Fruit fly (Drosophila melanogaster): ENCODE data around the gene Ca-Ma2d.

Gene Ca-Ma2d

dm6 chr2L:16284306-16285299, 53.3 kb downstream of the Ca-Ma2d start (continued):
- TF ChIP-seq CG9139 (GFP tag; optimal IDR thresholded peaks at IDR 0.05) (peak; percentile 39), CG8632 (GFP tag; optimal IDR thresholded peaks at IDR 0.05) (peak; percentile 44), CG6854 (GFP tag; optimal IDR thresholded peaks at IDR 0.05) (peak; percentile 84), Ets21C (GFP tag; optimal IDR thresholded peaks at IDR 0.05) (peak; percentile 49), Hr39 (GFP tag; optimal IDR thresholded peaks at IDR 0.05) (peak; percentile 74), CG6808 (GFP tag; optimal IDR thresholded peaks at IDR 0.05) (peak; percentile 52), CG11902 (GFP tag; optimal IDR thresholded peaks at IDR 0.05) (peak; percentile 3), Sox14 (GFP tag; optimal IDR thresholded peaks at IDR 0.05) (peak; percentile 82), CG4318 (GFP tag; optimal IDR thresholded peaks at IDR 0.05) (peak; percentile 26), dsx (GFP tag; optimal IDR thresholded peaks at IDR 0.05; ENCODE audit: poor library complexity, severe bottlenecking) (peak; percentile 65), CG34406 (GFP tag; optimal IDR thresholded peaks at IDR 0.05) (peak; percentile 61), CG8319 (GFP tag; optimal IDR thresholded peaks at IDR 0.05) (peak; percentile 35), Sox102F (GFP tag; optimal IDR thresholded peaks at IDR 0.05) (peak; percentile 75), cyc (GFP tag; optimal IDR thresholded peaks at IDR 0.05) (peak; percentile 58), Lpt (GFP tag; optimal IDR thresholded peaks at IDR 0.05) (peak; percentile 45), dac (GFP tag; optimal IDR thresholded peaks at IDR 0.05) (no peak), fd59A (GFP tag; optimal IDR thresholded peaks at IDR 0.05) (peak; percentile 11), salr (GFP tag; optimal IDR thresholded peaks at IDR 0.05) (peak; percentile 38 to 55), CG6792 (GFP tag; optimal IDR thresholded peaks at IDR 0.05) (peak; percentile 56), Eip78C (GFP tag) (peak; percentile 90), Met (GFP tag; optimal IDR thresholded peaks at IDR 0.05) (peak; percentile 67), CG11762 (GFP tag; optimal IDR thresholded peaks at IDR 0.05; ENCODE audit: insufficient read depth) (peak; percentile 54)

DNA sequence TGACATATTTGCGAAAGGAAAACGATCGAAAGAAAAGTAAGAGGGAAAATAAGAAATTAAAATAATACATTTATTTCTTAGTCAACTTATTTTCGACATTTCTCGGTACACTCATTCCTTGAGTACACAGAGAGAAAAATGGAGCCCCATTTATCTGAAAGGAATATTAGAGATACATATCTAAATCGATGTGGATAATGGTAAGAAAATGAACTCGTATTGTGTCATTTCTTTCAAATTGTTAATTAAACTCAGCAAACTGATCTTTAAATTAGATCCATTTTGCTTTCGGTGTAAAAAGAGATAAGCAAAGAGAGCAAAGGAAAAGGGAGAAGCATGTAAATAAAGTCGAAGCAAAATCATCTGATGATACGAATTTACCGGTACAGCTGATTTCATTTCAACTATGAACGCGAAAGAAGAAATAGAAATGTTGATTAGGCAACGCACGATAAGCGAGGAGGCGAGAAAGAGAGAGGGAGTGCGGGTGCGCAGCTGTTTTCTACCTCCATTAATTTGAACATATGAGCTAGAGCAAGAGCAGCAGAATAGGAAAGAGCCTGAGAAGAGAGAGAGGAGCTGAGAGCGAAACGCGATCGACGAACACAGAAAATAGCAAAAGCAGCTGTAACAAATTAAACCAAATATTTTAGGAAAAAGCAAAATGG, 54.6 kb downstream of the Ca-Ma2d start:
- peak; percentile 55 for TF ChIP-seq CG6854 (GFP tag; optimal IDR thresholded peaks at IDR 0.05)
- peak; percentile 97 for TF ChIP-seq Eip78C (GFP tag)
- TF ChIP-seq CG8632 (GFP tag; optimal IDR thresholded peaks at IDR 0.05), result peak; percentile 85
- peak; percentile 69 for TF ChIP-seq CG6808 (GFP tag; optimal IDR thresholded peaks at IDR 0.05)
- no peak for TF ChIP-seq eg (GFP tag; IDR thresholded peaks at IDR 0.05)
- TF ChIP-seq acj6 (GFP tag; optimal IDR thresholded peaks at IDR 0.05), result peak; percentile 88
- peak; percentile 75 for TF ChIP-seq dsx (GFP tag; optimal IDR thresholded peaks at IDR 0.05; ENCODE audit: poor library complexity, severe bottlenecking)
- peak; percentile 54 for TF ChIP-seq spab (GFP tag; optimal IDR thresholded peaks at IDR 0.05)
- TF ChIP-seq CG32006 (GFP tag; optimal IDR thresholded peaks at IDR 0.05), result peak; percentile 83
- TF ChIP-seq CG6163 (GFP tag; IDR thresholded peaks at IDR 0.05), result no peak
- peak; percentile 87 for TF ChIP-seq Hr4 (GFP tag; optimal IDR thresholded peaks at IDR 0.05)
- TF ChIP-seq svp (GFP tag), result peak; percentile 95
- TF ChIP-seq Lpt (GFP tag; optimal IDR thresholded peaks at IDR 0.05), result peak; percentile 74
- TF ChIP-seq CG1621 (tag; optimal IDR thresholded peaks at IDR 0.05), result peak; percentile 83
- peak; percentile 93 for TF ChIP-seq CG7368 (GFP tag; optimal IDR thresholded peaks at IDR 0.05)
- TF ChIP-seq Sox14 (GFP tag; optimal IDR thresholded peaks at IDR 0.05), result peak; percentile 91
- peak; percentile 86 for TF ChIP-seq Ets96B (tag; optimal IDR thresholded peaks at IDR 0.05)
- peak; percentile 91 for TF ChIP-seq Smox (GFP tag; optimal IDR thresholded peaks at IDR 0.05)
- TF ChIP-seq achi (GFP tag; optimal IDR thresholded peaks at IDR 0.05), result peak; percentile 83
- no peak for TF ChIP-seq Gug (GFP tag; IDR thresholded peaks at IDR 0.05)
- no peak for TF ChIP-seq CG15336 (GFP tag; IDR thresholded peaks at IDR 0.05)
- peak; percentile 87 for TF ChIP-seq CG10669 (GFP tag; optimal IDR thresholded peaks at IDR 0.05)
- peak; percentile 63 for TF ChIP-seq CG4318 (GFP tag; optimal IDR thresholded peaks at IDR 0.05)
- peak; percentile 93 for TF ChIP-seq Sox102F (GFP tag; optimal IDR thresholded peaks at IDR 0.05)
- peak; percentile 94 for TF ChIP-seq CG31627 (GFP tag; optimal IDR thresholded peaks at IDR 0.05)
- peak; percentile 87 for TF ChIP-seq Ets21C (GFP tag; optimal IDR thresholded peaks at IDR 0.05)
- peak; percentile 85 for TF ChIP-seq vri (GFP tag; optimal IDR thresholded peaks at IDR 0.05)
- peak; percentile 87 for TF ChIP-seq CG3032 (tag; optimal IDR thresholded peaks at IDR 0.05)
- peak; percentile 86 for TF ChIP-seq CG34406 (GFP tag; optimal IDR thresholded peaks at IDR 0.05)
- no peak for TF ChIP-seq CG11294 (GFP tag; IDR thresholded peaks at IDR 0.05)
- peak in 1 of 2 experiments; percentile 70 for TF ChIP-seq ss (GFP tag; optimal IDR thresholded peaks at IDR 0.05)
- TF ChIP-seq net (GFP tag; optimal IDR thresholded peaks at IDR 0.05), result peak; percentile 86
- peak; percentile 71 for TF ChIP-seq dac (GFP tag; optimal IDR thresholded peaks at IDR 0.05)
- peak; percentile 89 for TF ChIP-seq CG11902 (GFP tag; optimal IDR thresholded peaks at IDR 0.05)
- TF ChIP-seq fd59A (GFP tag; optimal IDR thresholded peaks at IDR 0.05), result peak; percentile 72
- peak; percentile 83 for TF ChIP-seq Sox15 (GFP tag; optimal IDR thresholded peaks at IDR 0.05)
